Fruit fly (Drosophila melanogaster) Kc167 (cell line): ENCODE data around the gene Tb.

Experiments
- Sin3A ChIP-seq: fragments of >200 bp; optimal IDR thresholded peaks from 2 replicates; lab custom pipeline; 2018; ENCODE audit warnings: missing external identifiers
- h ChIP-seq: fragments of >200 bp; optimal IDR thresholded peaks from 3 replicates; lab custom pipeline; 2018; ENCODE audit warnings: missing external identifiers
- insv ChIP-seq: fragments of >200 bp; optimal IDR thresholded peaks from 3 replicates; lab custom pipeline; 2018; ENCODE audit warnings: missing external identifiers
- ttk ChIP-seq: sonication (Bioruptor generic); optimal IDR thresholded peaks from 2 replicates; lab custom pipeline; 2017; ENCODE audit warnings: missing external identifiers

Tb gene

dm6 chr3R:26704310-26704709 lies 48.1 kb downstream of the Tb start:
- TF ChIP-seq insv (lab: Kevin White, UChicago), result no peak
- TF ChIP-seq ttk (lab: Kevin White, UChicago), result no peak
- TF ChIP-seq h (lab: Kevin White, UChicago), result no peak
- TF ChIP-seq Sin3A (lab: Kevin White, UChicago), result no peak
